Worm (Caenorhabditis elegans) whole organism, L2 larva: Measurements from ENCODE around the gene ZK863.1.

ENCODE experiments used
- F13H6.1 ChIP-seq: sonication (generic microtip); optimal IDR thresholded peaks from 2 replicates; lab custom pipeline; 2016; ENCODE audit warnings: missing genetic modification characterization, missing compliant biosample characterization
- R02D3.7 ChIP-seq: fragments of 150-350 bp; optimal IDR thresholded peaks from 2 replicates; lab custom pipeline; 2014; ENCODE audit warnings: missing biosample characterization, missing genetic modification characterization
- Y55F3AM.14 ChIP-seq: fragments of 200-800 bp; sonication (Bioruptor generic); optimal IDR thresholded peaks from 2 replicates; lab custom pipeline; 2018; ENCODE audit warnings: mild to moderate bottlenecking, missing genetic modification characterization, missing compliant biosample characterization
- ZK546.5 ChIP-seq: sonication (generic microtip); optimal IDR thresholded peaks from 2 replicates; lab custom pipeline; 2017; ENCODE audit warnings: missing biosample characterization, missing genetic modification characterization
- alr-1 ChIP-seq: fragments of 150-350 bp; optimal IDR thresholded peaks from 2 replicates; lab custom pipeline; 2014; ENCODE audit warnings: missing biosample characterization, missing genetic modification characterization
- aly-2 ChIP-seq: fragments of 150-350 bp; optimal IDR thresholded peaks from 2 replicates; lab custom pipeline; 2014; ENCODE audit warnings: missing biosample characterization, missing genetic modification characterization
- ama-1 ChIP-seq: fragments of 150-350 bp; optimal IDR thresholded peaks from 2 replicates; lab custom pipeline; 2018; ENCODE audit warnings: inconsistent platforms
- blmp-1 ChIP-seq: sonication (generic microtip); optimal IDR thresholded peaks from 2 replicates; lab custom pipeline; 2017; ENCODE audit warnings: missing genetic modification characterization, mild to moderate bottlenecking, missing compliant biosample characterization, antibody characterized with exemption, moderate library complexity; ENCODE audit not compliant: insufficient read depth
- ceh-16 ChIP-seq: fragments of 150-350 bp; optimal IDR thresholded peaks from 2 replicates; lab custom pipeline; 2014; ENCODE audit warnings: missing biosample characterization, missing genetic modification characterization
- ceh-82 ChIP-seq: fragments of 150-350 bp; optimal IDR thresholded peaks from 2 replicates; lab custom pipeline; 2014; ENCODE audit warnings: missing biosample characterization, missing genetic modification characterization
- crh-2 ChIP-seq: sonication (generic microtip); optimal IDR thresholded peaks from 2 replicates; lab custom pipeline; 2017; ENCODE audit warnings: missing biosample characterization, missing genetic modification characterization
- dmd-4 ChIP-seq: sonication (generic microtip); optimal IDR thresholded peaks from 2 replicates; lab custom pipeline; 2017; ENCODE audit warnings: missing biosample characterization, missing genetic modification characterization
- egl-27 ChIP-seq: sonication (generic microtip); optimal IDR thresholded peaks from 3 replicates; lab custom pipeline; 2017; ENCODE audit warnings: missing biosample characterization, missing genetic modification reagents, missing genetic modification characterization
- elt-3 ChIP-seq: sonication (generic microtip); optimal IDR thresholded peaks from 2 replicates; lab custom pipeline; 2017; ENCODE audit warnings: missing biosample characterization, missing genetic modification characterization
- fos-1 ChIP-seq: fragments of 150-350 bp; optimal IDR thresholded peaks from 2 replicates; lab custom pipeline; 2014; ENCODE audit warnings: missing biosample characterization, missing genetic modification characterization
- gmeb-1 ChIP-seq: fragments of 150-350 bp; optimal IDR thresholded peaks from 2 replicates; lab custom pipeline; 2014; ENCODE audit warnings: missing biosample characterization, missing genetic modification characterization
- lin-13 ChIP-seq: fragments of 150-350 bp; optimal IDR thresholded peaks from 2 replicates; lab custom pipeline; 2014; ENCODE audit warnings: missing biosample characterization, missing genetic modification reagents, missing genetic modification characterization
- lsy-2 ChIP-seq, 2 experiments: fragments of 150-350 bp in 1 of 2; sonication (generic microtip) in 1 of 2; optimal IDR thresholded peaks; 2 replicates each; lab custom pipeline; 2014 to 2017; ENCODE audit warnings: missing biosample characterization in 2 of 2, missing genetic modification characterization in 2 of 2
- mab-5 ChIP-seq: fragments of 150-350 bp; optimal IDR thresholded peaks from 2 replicates; lab custom pipeline; 2014; ENCODE audit warnings: missing biosample characterization, missing genetic modification characterization
- mbf-1 ChIP-seq: sonication (generic microtip); optimal IDR thresholded peaks from 2 replicates; lab custom pipeline; 2017; ENCODE audit warnings: missing biosample characterization, missing genetic modification characterization
- mdl-1 ChIP-seq, 2 experiments: fragments of 150-350 bp in 1 of 2; sonication (generic microtip) in 1 of 2; optimal IDR thresholded peaks; 2 replicates each; lab custom pipeline; 2017; ENCODE audit warnings: missing biosample characterization in 2 of 2, missing genetic modification characterization in 2 of 2
- nhr-12 ChIP-seq: fragments of 150-350 bp; optimal IDR thresholded peaks from 2 replicates; lab custom pipeline; 2014; ENCODE audit warnings: missing biosample characterization, missing genetic modification characterization
- nhr-129 ChIP-seq: fragments of 150-350 bp; optimal IDR thresholded peaks from 2 replicates; lab custom pipeline; 2014; ENCODE audit warnings: missing biosample characterization, missing genetic modification characterization
- nhr-21 ChIP-seq: fragments of 150-350 bp; optimal IDR thresholded peaks from 2 replicates; lab custom pipeline; 2014; ENCODE audit warnings: missing biosample characterization, missing genetic modification characterization
- nhr-23 ChIP-seq: fragments of 150-350 bp; optimal IDR thresholded peaks from 2 replicates; lab custom pipeline; 2014; ENCODE audit warnings: missing biosample characterization, missing genetic modification reagents, missing genetic modification characterization
- nhr-237 ChIP-seq: fragments of 150-350 bp; optimal IDR thresholded peaks from 2 replicates; lab custom pipeline; 2014; ENCODE audit warnings: missing biosample characterization, missing genetic modification characterization
- nhr-25 ChIP-seq: fragments of 150-350 bp; sonication (generic microtip); optimal IDR thresholded peaks from 3 replicates; lab custom pipeline; 2014; ENCODE audit warnings: missing biosample characterization, missing genetic modification characterization
- nhr-77 ChIP-seq: fragments of 150-350 bp; optimal IDR thresholded peaks from 2 replicates; lab custom pipeline; 2014; ENCODE audit warnings: missing biosample characterization, missing genetic modification characterization
- peb-1 ChIP-seq: fragments of 150-350 bp; optimal IDR thresholded peaks from 2 replicates; lab custom pipeline; 2014; ENCODE audit warnings: missing biosample characterization, missing genetic modification characterization
- sem-4 ChIP-seq: fragments of 150-350 bp; optimal IDR thresholded peaks from 2 replicates; lab custom pipeline; 2014; ENCODE audit warnings: missing biosample characterization, missing genetic modification reagents, missing genetic modification characterization
- skn-1 ChIP-seq: sonication (generic microtip); optimal IDR thresholded peaks from 2 replicates; lab custom pipeline; 2017; ENCODE audit warnings: missing biosample characterization, missing genetic modification characterization
- sma-3 ChIP-seq: sonication (generic microtip); optimal IDR thresholded peaks from 2 replicates; lab custom pipeline; 2016; ENCODE audit warnings: missing genetic modification reagents, missing genetic modification characterization, missing compliant biosample characterization
- sma-9 ChIP-seq, 2 experiments: fragments of 150-350 bp in 1 of 2; sonication (generic microtip) in 1 of 2; optimal IDR thresholded peaks; 2 replicates each; lab custom pipeline; 2014 to 2016; ENCODE audit warnings: missing genetic modification characterization in 2 of 2, mild to moderate bottlenecking in 1 of 2, missing biosample characterization in 1 of 2, missing compliant biosample characterization in 1 of 2, missing genetic modification reagents in 1 of 2, moderate library complexity in 1 of 2
- snpc-4 ChIP-seq: fragments of 150-350 bp; optimal IDR thresholded peaks from 2 replicates; lab custom pipeline; 2014; ENCODE audit warnings: missing biosample characterization, missing genetic modification characterization
- unc-39 ChIP-seq: fragments of 150-350 bp; optimal IDR thresholded peaks from 2 replicates; lab custom pipeline; 2014; ENCODE audit warnings: missing biosample characterization, missing genetic modification characterization
- unc-55 ChIP-seq: fragments of 150-350 bp; sonication (generic microtip); optimal IDR thresholded peaks from 3 replicates; lab custom pipeline; 2014; ENCODE audit warnings: missing biosample characterization, missing genetic modification reagents, missing genetic modification characterization
- unc-62 ChIP-seq: fragments of 150-350 bp; optimal IDR thresholded peaks from 2 replicates; lab custom pipeline; 2014; ENCODE audit warnings: missing biosample characterization, missing genetic modification reagents, missing genetic modification characterization
- zag-1 ChIP-seq: fragments of 150-350 bp; optimal IDR thresholded peaks from 2 replicates; lab custom pipeline; 2014; ENCODE audit warnings: missing biosample characterization, missing genetic modification characterization
- ztf-11 ChIP-seq: sonication (generic microtip); optimal IDR thresholded peaks from 2 replicates; lab custom pipeline; 2017; ENCODE audit warnings: missing biosample characterization, missing genetic modification characterization
- ztf-4 ChIP-seq: fragments of 150-350 bp; optimal IDR thresholded peaks from 2 replicates; lab custom pipeline; 2014; ENCODE audit warnings: missing biosample characterization, missing genetic modification characterization

Gene ZK863.1

DNA sequence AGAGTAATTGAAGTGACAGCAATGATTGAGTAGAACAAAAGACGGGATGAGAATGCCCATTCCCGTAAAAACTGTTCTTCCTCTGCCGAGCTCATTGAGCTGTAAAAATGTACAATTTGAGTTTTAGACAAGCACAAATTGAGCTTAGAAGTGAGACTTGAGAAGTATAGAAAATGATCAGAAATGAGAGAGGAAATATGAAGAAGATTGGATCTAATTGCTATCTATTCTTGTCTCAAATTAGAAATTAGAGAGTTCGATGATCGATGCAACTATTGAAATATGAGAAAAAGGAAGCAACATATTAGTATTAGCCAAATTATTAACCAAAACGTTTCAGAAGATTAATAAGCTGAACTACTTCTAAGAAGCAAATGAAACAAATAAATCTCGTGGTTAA lies at the start of gene ZK863.1:
TSS of gene ZK863.1 (minus strand) at position 101 of the 400 bp plus-strand sequence.
- TF ChIP-seq ceh-82 (tag; lab: Kevin White, UChicago) = no peak
- no peak for TF ChIP-seq fos-1 (tag; lab: Kevin White, UChicago)
- TF ChIP-seq, all 48 proteins: peak for 0

DNA sequence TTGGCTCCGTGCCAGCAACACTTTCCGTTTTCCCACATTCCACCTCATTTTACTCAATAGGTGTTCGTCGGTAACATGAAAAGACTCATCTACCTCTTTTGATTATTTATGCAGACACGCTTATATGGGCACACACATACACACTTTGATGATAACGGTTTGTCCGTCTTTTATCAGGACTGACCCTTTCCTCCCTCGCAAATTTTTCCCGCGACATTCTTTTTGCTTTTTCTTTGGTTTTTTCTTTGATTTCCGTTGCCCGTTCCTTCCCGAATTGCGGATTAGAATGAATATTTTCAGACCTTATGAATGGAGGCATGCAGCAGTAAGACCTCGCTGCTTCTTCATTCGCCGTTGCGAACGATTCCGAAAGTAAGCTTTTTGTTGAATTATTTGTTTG lies 43.0 kb upstream of the ZK863.1 start, which contains the start of gene vab-8:
TSS of gene vab-8 (plus strand) at position 301 of the 400 bp plus-strand sequence.
- no peak for TF ChIP-seq unc-62 (GFP tag; lab: Kevin White, UChicago)
- no peak for TF ChIP-seq unc-39 (tag; lab: Kevin White, UChicago)
- no peak for TF ChIP-seq peb-1 (tag; lab: Kevin White, UChicago)
- TF ChIP-seq ama-1 = no peak
- TF ChIP-seq fos-1 (tag; lab: Kevin White, UChicago) = peak; percentile 47
- no peak for TF ChIP-seq nhr-237 (tag; lab: Kevin White, UChicago)

DNA sequence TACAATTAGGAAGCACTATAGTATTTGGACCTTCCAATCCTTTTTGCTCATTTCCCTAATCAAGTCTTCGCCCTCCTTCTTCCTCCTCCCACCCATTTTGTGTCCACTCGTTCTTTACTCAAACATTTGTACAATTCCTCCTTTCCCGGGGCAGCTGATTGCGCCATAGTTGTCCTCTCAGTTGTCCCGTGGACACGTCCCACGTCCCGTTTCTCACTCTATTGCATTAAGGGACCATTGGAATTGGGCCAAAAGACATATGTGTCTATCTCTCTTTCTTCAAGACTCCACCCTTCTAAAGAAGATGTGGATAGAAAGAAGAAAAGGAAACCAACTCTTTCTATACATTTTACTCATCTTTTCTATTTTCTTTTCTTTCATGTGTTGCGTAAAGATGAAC lies 41.1 kb upstream of the ZK863.1 start:
- TF ChIP-seq unc-55 (GFP tag; lab: Kevin White, UChicago) (peak; percentile 20), nhr-25 (tag; lab: Kevin White, UChicago) (no peak), mab-5 (tag; lab: Kevin White, UChicago) (no peak), nhr-129 (tag; lab: Kevin White, UChicago) (peak; percentile 23), nhr-77 (no peak), zag-1 (peak; percentile 32), F13H6.1 (peak; percentile 30)

DNA sequence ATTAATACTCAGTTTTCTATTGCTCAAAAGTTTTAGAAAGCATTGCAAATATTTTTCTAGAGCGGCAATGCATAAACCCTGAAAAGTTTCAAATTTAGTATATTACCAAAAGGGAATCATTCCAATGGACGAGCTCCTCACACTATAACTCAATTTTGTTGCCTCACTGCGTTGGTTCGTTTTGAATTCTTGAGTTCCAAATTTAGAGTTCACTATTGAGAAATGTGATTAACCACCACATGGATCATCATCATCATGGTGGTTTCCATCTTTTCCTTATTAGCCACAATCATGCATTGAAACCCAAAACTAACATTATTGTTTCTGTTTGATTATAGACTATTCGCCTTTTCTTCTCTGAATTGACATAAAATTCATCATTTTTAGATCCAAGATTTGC lies 39.9 kb upstream of the ZK863.1 start:
- TF ChIP-seq dmd-4 (no peak), elt-3 (tag; lab: Kevin White, UChicago) (no peak), ceh-82 (tag; lab: Kevin White, UChicago) (no peak), Y55F3AM.14 (GFP tag; lab: Kevin White, UChicago) (no peak), mdl-1 (tag; optimal IDR thresholded peaks at IDR 0.05; lab: Kevin White, UChicago) (no peak), lin-13 (GFP tag; lab: Kevin White, UChicago) (no peak), sma-9 (GFP tag; optimal IDR thresholded peaks at IDR 0.05; lab: Kevin White, UChicago) (no peak), sma-9 (tag; optimal IDR thresholded peaks at IDR 0.05; lab: Kevin White, UChicago) (no peak), fos-1 (tag; lab: Kevin White, UChicago) (no peak), R02D3.7 (no peak), nhr-21 (tag; lab: Kevin White, UChicago) (no peak), aly-2 (no peak), egl-27 (tag; lab: Kevin White, UChicago) (no peak), snpc-4 (tag; lab: Kevin White, UChicago) (no peak), skn-1 (tag; lab: Kevin White, UChicago) (no peak), zag-1 (no peak), crh-2 (tag; lab: Kevin White, UChicago) (no peak), alr-1 (tag; lab: Kevin White, UChicago) (no peak), nhr-12 (tag; lab: Kevin White, UChicago) (no peak)

DNA sequence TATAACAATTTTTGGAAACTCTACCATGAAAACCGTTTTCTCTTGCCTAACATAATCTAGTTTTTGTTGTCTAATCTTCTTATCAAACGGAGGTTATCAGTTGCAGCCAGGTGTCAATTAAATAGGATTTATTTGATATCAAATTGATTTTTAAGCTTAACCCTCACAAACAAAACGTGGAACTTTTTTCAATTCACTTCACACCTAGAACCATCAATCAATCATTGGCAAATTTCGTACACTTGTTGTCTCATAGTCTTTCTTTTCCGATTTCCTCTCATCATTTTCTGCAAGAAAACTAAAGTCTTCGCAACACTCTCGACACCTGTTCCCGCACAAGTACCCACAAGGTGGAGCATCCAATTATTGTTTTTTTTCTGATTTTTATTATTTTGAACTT lies 38.7 kb upstream of the ZK863.1 start:
- no peak for TF ChIP-seq elt-3 (tag; lab: Kevin White, UChicago)
- peak; percentile 1 for TF ChIP-seq sma-9 (GFP tag; optimal IDR thresholded peaks at IDR 0.05; lab: Kevin White, UChicago)
- TF ChIP-seq sma-9 (tag; optimal IDR thresholded peaks at IDR 0.05; lab: Kevin White, UChicago) = no peak

DNA sequence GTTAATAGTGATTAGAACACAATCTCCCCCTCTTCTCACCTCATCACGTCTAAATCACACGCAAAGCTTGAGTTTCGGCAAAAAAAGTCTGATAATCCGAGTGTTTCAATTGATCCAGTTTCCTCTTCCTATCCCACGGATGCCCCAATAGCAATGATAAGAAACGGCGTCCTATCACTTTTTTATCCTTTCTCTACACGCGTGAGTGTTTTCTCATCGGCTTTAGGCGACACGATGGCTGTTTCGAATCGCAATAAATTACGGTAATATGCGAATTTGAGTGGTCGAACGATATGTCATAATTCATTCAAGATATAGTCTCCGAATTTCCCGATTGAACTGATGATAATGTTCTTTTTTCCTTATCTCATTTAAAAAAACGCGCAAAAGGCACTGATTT lies 29.5 kb upstream of the ZK863.1 start:
- TF ChIP-seq egl-27 (tag; lab: Kevin White, UChicago) (peak; percentile 27), snpc-4 (tag; lab: Kevin White, UChicago) (no peak), blmp-1 (tag; lab: Kevin White, UChicago) (no peak), lin-13 (GFP tag; lab: Kevin White, UChicago) (no peak), sma-3 (GFP tag; lab: Kevin White, UChicago) (peak; percentile 78), ama-1 (no peak), dmd-4 (no peak), Y55F3AM.14 (GFP tag; lab: Kevin White, UChicago) (no peak), ZK546.5 (tag; lab: Kevin White, UChicago) (no peak), ceh-82 (tag; lab: Kevin White, UChicago) (no peak), R02D3.7 (no peak), alr-1 (tag; lab: Kevin White, UChicago) (no peak), nhr-12 (tag; lab: Kevin White, UChicago) (no peak), peb-1 (tag; lab: Kevin White, UChicago) (no peak), mbf-1 (tag; lab: Kevin White, UChicago) (no peak), ztf-11 (tag; lab: Kevin White, UChicago) (no peak), mdl-1 (tag; optimal IDR thresholded peaks at IDR 0.05; lab: Kevin White, UChicago) (no peak), sem-4 (tag; lab: Kevin White, UChicago) (peak; percentile 3), fos-1 (tag; lab: Kevin White, UChicago) (peak; percentile 9), gmeb-1 (tag; lab: Kevin White, UChicago) (no peak), nhr-23 (tag; lab: Kevin White, UChicago) (no peak), sma-9 (GFP tag; optimal IDR thresholded peaks at IDR 0.05; lab: Kevin White, UChicago) (peak; percentile 77), sma-9 (tag; optimal IDR thresholded peaks at IDR 0.05; lab: Kevin White, UChicago) (no peak), unc-55 (GFP tag; lab: Kevin White, UChicago) (no peak), mab-5 (tag; lab: Kevin White, UChicago) (no peak), ceh-16 (tag; lab: Kevin White, UChicago) (no peak), aly-2 (no peak), ztf-4 (tag; lab: Kevin White, UChicago) (no peak), lsy-2 (tag; optimal IDR thresholded peaks at IDR 0.05; lab: Kevin White, UChicago) (no peak), elt-3 (tag; lab: Kevin White, UChicago) (no peak)
